Worm (Caenorhabditis elegans) whole organism, L2 larva: Measurements from ENCODE around the gene F58F12.3.

Source experiments
- nhr-23 ChIP-seq: fragments of 150-350 bp; optimal IDR thresholded peaks from 2 replicates; lab custom pipeline; 2014; ENCODE audit warnings: missing biosample characterization, missing genetic modification reagents, missing genetic modification characterization
- peb-1 ChIP-seq: fragments of 150-350 bp; optimal IDR thresholded peaks from 2 replicates; lab custom pipeline; 2014; ENCODE audit warnings: missing biosample characterization, missing genetic modification characterization

DNA sequence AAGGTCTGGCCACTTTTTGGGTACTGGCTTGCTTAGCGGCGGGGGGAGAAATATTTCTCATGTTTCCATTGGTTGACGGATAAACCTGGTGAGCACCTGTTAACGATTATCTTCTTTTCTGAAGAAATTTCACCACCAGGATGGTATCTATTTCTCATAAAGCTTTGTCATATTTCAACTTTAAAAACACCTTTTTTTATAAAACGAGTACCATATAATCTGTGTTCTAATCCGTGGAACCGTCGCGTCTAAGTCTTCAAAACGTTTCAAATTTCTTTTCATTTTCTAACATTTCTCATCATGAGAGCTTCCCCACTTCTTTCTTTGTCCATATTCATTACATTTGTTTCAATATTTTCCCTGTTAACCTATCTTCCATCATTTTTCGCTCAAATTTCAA, 34.9 kb upstream of the F58F12.3 start, which contains the start of gene col-75:
- no peak for TF ChIP-seq nhr-23 (tag; lab: Kevin White, UChicago)
- TF ChIP-seq peb-1 (tag; lab: Kevin White, UChicago): no peak
